Worm (Caenorhabditis elegans): ENCODE data around the gene F10G7.12.

DNA sequence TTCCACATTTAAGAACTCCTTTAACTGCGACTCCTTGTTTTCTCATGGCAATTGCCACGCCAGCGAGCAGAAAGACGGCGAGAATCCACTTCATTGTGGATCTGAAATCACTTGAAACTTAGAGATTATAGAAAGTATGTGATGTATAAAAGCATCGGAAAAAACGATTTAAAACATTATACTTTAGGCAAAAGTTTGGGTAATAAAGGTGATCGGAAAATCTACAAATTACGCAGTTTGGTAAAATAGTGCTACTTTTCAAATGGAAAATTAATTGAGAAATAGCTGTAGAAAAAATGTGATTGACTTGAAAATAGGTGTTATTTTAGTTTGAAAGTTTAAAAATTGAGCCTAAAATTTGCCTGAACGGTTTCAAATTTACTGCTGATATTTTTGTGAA, 38.2 kb downstream of the F10G7.12 start, which contains the start of gene ttr-41:
- TF ChIP-seq mdl-1 (tag; optimal IDR thresholded peaks at IDR 0.05): no peak
- TF ChIP-seq unc-62 (GFP tag; optimal IDR thresholded peaks at IDR 0.05 in 1 of 2): no peak
- no peak for TF ChIP-seq unc-62 (tag; optimal IDR thresholded peaks at IDR 0.05)
- TF ChIP-seq daf-19 (GFP tag; conservative IDR thresholded peaks at IDR 0.05): no peak
- TF ChIP-seq nhr-25 (tag; optimal IDR thresholded peaks at IDR 0.05; ENCODE audit: borderline replicate concordance, insufficient read depth): no peak

Data from whole organism, L4 larva.